Fruit fly (Drosophila melanogaster) whole organism, wandering third instar larva: Measurements from ENCODE around the gene RabX6.
A peak's percentile ranks its signal among the peaks of the same experiment; 100 is the strongest.

Experiments
- dl ChIP-seq, 2 experiments: fragments of 175-275, 200-275 bp in 1 of 2; fragments of 200-275 bp in 1 of 2; sonication (Bioruptor generic); optimal IDR thresholded peaks; lab custom pipeline; 2018; ENCODE audit warnings: mild to moderate bottlenecking in 2 of 2, missing biosample characterization in 2 of 2, missing genetic modification characterization in 2 of 2, moderate library complexity in 2 of 2; ENCODE audit not compliant: partially characterized antibody in 2 of 2, insufficient read depth in 1 of 2
- h ChIP-seq: fragments of 200-800 bp; sonication (Bioruptor generic); optimal IDR thresholded peaks from 3 replicates; lab custom pipeline; 2016; ENCODE audit warnings: missing biosample characterization, mild to moderate bottlenecking, missing genetic modification characterization
- psq ChIP-seq: fragments of 200-800 bp; sonication (Bioruptor generic); optimal IDR thresholded peaks from 3 replicates; lab custom pipeline; 2017; ENCODE audit warnings: missing biosample characterization, mild to moderate bottlenecking, missing genetic modification characterization, moderate library complexity
- usp ChIP-seq: fragments of >200 bp; optimal IDR thresholded peaks from 2 replicates; lab custom pipeline; 2017; ENCODE audit warnings: missing biosample characterization, missing genetic modification characterization

DNA sequence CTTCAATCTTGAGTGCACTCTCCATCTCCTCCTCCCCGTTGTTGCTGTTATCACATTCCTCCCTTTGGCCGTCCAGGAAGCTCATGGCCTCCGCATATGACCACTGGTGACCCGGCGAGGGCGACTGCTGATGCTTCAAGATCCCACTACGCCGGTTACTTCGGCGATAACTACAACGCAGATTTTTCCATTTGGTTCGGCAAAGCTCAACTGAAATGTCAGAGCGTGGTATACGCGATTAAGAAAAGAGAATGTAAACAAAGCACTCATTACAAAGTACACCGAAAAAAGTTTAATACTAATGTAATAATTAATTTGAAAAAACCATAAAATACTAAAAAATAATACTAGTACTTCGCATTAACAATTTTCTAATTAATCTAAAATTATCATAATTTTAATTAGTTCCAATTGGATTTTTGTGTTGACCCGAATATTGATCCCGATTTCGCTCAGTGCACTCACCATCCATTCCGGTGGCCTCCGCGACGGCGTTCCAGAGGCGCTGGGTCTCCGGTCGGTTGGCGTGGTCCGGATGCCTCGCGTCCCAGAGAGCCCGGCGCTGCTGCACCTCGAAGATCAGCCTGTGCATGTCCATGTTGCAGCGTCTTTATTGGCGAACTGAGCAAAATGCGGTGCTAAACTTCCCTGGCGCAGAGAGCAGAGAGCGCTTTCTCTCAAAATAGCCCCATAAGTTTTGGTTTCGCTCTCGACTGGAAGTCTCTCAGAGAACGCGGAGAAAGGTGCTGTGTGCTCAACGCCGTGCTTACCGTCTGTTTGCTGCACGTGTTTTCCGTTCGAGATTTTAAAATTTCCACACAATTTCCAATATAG lies 48.4 kb downstream of the RabX6 start:
- TF ChIP-seq usp (GFP tag; lab: Kevin White, UChicago): no peak
- peak; percentile 89 to 90 for TF ChIP-seq dl (GFP tag; optimal IDR thresholded peaks at IDR 0.05; lab: Kevin White, UChicago; ENCODE audit: insufficient read depth in 1 of 2, partially characterized antibody in 2 of 2)
- TF ChIP-seq h (GFP tag; lab: Kevin White, UChicago): peak; percentile 94
- peak; percentile 92 for TF ChIP-seq psq (GFP tag; lab: Kevin White, UChicago)
